Fruit fly (Drosophila melanogaster): ENCODE measurements around the gene eIF4H1.

Gene eIF4H1

DNA sequence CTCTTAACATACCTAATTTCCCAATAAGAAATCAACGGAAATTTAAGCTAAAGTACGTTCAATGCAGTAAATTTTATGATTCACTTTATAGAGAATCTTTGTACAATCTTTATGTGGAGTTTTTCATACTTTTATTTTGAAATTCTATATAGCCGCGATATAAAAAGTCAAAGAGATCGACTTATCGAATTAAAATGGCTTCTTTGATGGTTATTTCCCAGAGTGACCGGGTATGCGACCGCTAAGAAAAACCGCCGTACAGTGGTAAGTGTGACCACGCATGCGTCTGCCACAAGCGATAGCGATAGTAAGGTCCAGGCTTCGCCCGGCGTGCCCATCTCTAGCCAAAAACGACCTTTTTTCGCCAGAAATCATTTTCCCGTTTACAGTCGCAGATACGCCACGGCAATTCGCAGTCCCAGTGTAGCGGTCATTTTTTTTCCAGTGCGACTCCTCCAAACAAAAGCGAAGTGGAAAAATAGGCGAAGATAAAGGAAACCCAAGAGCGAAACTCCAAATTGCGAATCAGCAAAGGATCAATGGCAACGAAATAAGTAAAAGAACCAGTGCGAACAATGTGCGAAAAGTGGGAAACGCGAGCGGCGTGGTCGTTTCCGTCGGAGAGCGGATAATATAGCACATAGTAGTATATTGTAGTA, 25.9 kb upstream of the eIF4H1 start, which contains the start of gene hang (continued):
- TF ChIP-seq CG6765 (GFP tag; optimal IDR thresholded peaks at IDR 0.05) (peak; percentile 64), br (optimal IDR thresholded peaks at IDR 0.05) (no peak), croc (GFP tag; conservative IDR thresholded peaks at IDR 0.05) (no peak), Hr78 (GFP tag; optimal IDR thresholded peaks at IDR 0.05) (peak in 1 of 2 experiments; percentile 12), eve (GFP tag; optimal IDR thresholded peaks at IDR 0.05) (no peak), lola (GFP tag; optimal IDR thresholded peaks at IDR 0.05) (no peak), CG3163 (GFP tag; optimal IDR thresholded peaks at IDR 0.05) (no peak), luna (GFP tag; optimal IDR thresholded peaks at IDR 0.05) (no peak), Dad (GFP tag; optimal IDR thresholded peaks at IDR 0.05) (no peak), CG6175 (GFP tag; IDR thresholded peaks at IDR 0.05) (0 out of 3 replicates have a peak, but pooled peaks have one; percentile 8), fru (optimal IDR thresholded peaks at IDR 0.05) (no peak), CG13775 (GFP tag; optimal IDR thresholded peaks at IDR 0.05) (no peak), Gsc (GFP tag; IDR thresholded peaks at IDR 0.05) (no peak), D (optimal IDR thresholded peaks at IDR 0.05) (no peak), D (GFP tag; optimal IDR thresholded peaks at IDR 0.05) (no peak), scrt (GFP tag; optimal IDR thresholded peaks at IDR 0.05) (no peak), zen2 (GFP tag; IDR thresholded peaks at IDR 0.05; ENCODE audit: partially characterized antibody) (peak; percentile 78), BtbVII (GFP tag; optimal IDR thresholded peaks at IDR 0.05) (peak; percentile 45), sd (tag; optimal IDR thresholded peaks at IDR 0.05) (no peak), kay (GFP tag; optimal IDR thresholded peaks at IDR 0.05) (no peak), Tbp (GFP tag; optimal IDR thresholded peaks at IDR 0.05) (peak; percentile 41), Optix (GFP tag; IDR thresholded peaks at IDR 0.05) (no peak), tx (GFP tag; optimal IDR thresholded peaks at IDR 0.05) (no peak), CG8359 (GFP tag; optimal IDR thresholded peaks at IDR 0.05; ENCODE audit: borderline replicate concordance) (no peak), grau (tag; optimal IDR thresholded peaks at IDR 0.05) (peak; percentile 22), CG8924 (tag; optimal IDR thresholded peaks at IDR 0.05) (peak; percentile 22), insv (GFP tag; optimal IDR thresholded peaks at IDR 0.05) (peak in 1 of 2 experiments; percentile 75), Hr3 (GFP tag; optimal IDR thresholded peaks at IDR 0.05) (no peak), CG30403 (GFP tag; optimal IDR thresholded peaks at IDR 0.05) (peak; percentile 36), CG8281 (tag; optimal IDR thresholded peaks at IDR 0.05) (no peak), salm (tag; optimal IDR thresholded peaks at IDR 0.05) (peak; percentile 27), Gug (GFP tag; IDR thresholded peaks at IDR 0.05) (peak; percentile 31; the same call in 1 of the 4 replicates), CG8765 (GFP tag; IDR thresholded peaks at IDR 0.05) (no peak), TFAM (GFP tag; optimal IDR thresholded peaks at IDR 0.05) (no peak), CG18011 (GFP tag; optimal IDR thresholded peaks at IDR 0.05) (no peak), CG13424 (tag; optimal IDR thresholded peaks at IDR 0.05) (peak; percentile 21), CG17802 (tag; optimal IDR thresholded peaks at IDR 0.05) (no peak), CG12219 (GFP tag; optimal IDR thresholded peaks at IDR 0.05) (peak; percentile 5), sens (GFP tag) (peak; percentile 65), CoRest (tag; optimal IDR thresholded peaks at IDR 0.05) (no peak), bowl (GFP tag; IDR thresholded peaks at IDR 0.05) (peak; percentile 41; the same call in 1 of the 2 replicates), MESR4 (GFP tag; optimal IDR thresholded peaks at IDR 0.05) (peak; percentile 88), Drgx (GFP tag; IDR thresholded peaks at IDR 0.05) (no peak), lov (optimal IDR thresholded peaks at IDR 0.05) (no peak), lov (GFP tag; IDR thresholded peaks at IDR 0.05) (no peak), CG4404 (GFP tag; IDR thresholded peaks at IDR 0.05) (no peak), CG9817 (tag; optimal IDR thresholded peaks at IDR 0.05) (no peak), Neu2 (GFP tag; optimal IDR thresholded peaks at IDR 0.05; ENCODE audit: borderline replicate concordance) (no peak), seq (GFP tag; IDR thresholded peaks at IDR 0.05) (no peak), mld (GFP tag; IDR thresholded peaks at IDR 0.05; ENCODE audit: partially characterized antibody) (peak; percentile 77; the same call in 1 of the 3 replicates), CG7556 (GFP tag; optimal IDR thresholded peaks at IDR 0.05) (no peak)
